Comparison of ENCODE assay signal across 3 worm cellular contexts in the genomic region with DNA sequence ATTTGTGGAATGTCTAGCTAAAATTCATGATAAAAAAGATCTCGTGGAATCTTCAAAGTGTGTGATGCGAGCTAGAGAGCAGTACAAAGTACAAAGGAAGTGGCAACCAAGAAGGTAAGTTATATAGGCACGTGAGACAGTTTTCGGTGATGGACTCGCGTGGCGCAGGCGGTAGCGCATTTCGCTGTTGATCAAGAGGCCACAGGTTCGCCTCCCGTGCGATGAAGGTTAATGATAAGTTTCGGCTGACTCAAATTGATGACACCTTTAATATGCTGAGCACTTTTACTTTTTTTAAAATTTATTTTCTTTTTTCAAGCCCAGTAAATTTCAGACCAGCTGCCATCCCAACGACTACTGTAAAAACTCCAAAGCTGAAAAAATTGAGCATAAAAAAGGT.
TF ChIP-seq lines count a peak whose summit lies in the region.

No protein-coding gene starts in this region.

TF ChIP-seq in whole organism, L1 larva, 84 proteins besides CTCF, POLR2A, EP300 and RAD21 (continued from another document):
- TF ChIP-seq mep-1 (tag; optimal IDR thresholded peaks at IDR 0.05; lab: Kevin White, UChicago) (no peak), ceh-82 (tag; optimal IDR thresholded peaks at IDR 0.05; lab: Kevin White, UChicago) (no peak), hlh-4 (tag; optimal IDR thresholded peaks at IDR 0.05; lab: Kevin White, UChicago) (no peak), rnt-1 (tag; optimal IDR thresholded peaks at IDR 0.05; lab: Kevin White, UChicago) (peak; percentile 12), ces-1 (GFP tag; optimal IDR thresholded peaks at IDR 0.05; lab: Kevin White, UChicago) (no peak), nhr-71 (tag; optimal IDR thresholded peaks at IDR 0.05; lab: Kevin White, UChicago) (peak; percentile 45), lin-13 (GFP tag; optimal IDR thresholded peaks at IDR 0.05; lab: Kevin White, UChicago) (no peak), nhr-47 (tag; optimal IDR thresholded peaks at IDR 0.05; lab: Kevin White, UChicago) (no peak), ceh-88 (GFP tag; IDR thresholded peaks at IDR 0.05; lab: Robert Waterston, UW) (no peak), skn-1 (tag; optimal IDR thresholded peaks at IDR 0.05; lab: Kevin White, UChicago) (no peak), unc-62 (GFP tag; optimal IDR thresholded peaks at IDR 0.05; lab: Kevin White, UChicago) (no peak), nhr-20 (tag; optimal IDR thresholded peaks at IDR 0.05; lab: Kevin White, UChicago) (peak; percentile 28), nhr-90 (tag; optimal IDR thresholded peaks at IDR 0.05; lab: Kevin White, UChicago; ENCODE audit: poor library complexity) (peak; percentile 61), C16A3.4 (tag; optimal IDR thresholded peaks at IDR 0.05; lab: Kevin White, UChicago) (peak; percentile 0), efl-1 (optimal IDR thresholded peaks at IDR 0.05; lab: Kevin White, UChicago) (peak in 1 of 2 experiments; percentile 14), efl-1 (GFP tag; optimal IDR thresholded peaks at IDR 0.05 in 1 of 2; lab: Kevin White, UChicago) (peak in 1 of 2 experiments; percentile 92), ceh-8 (GFP tag; optimal IDR thresholded peaks at IDR 0.05; lab: Kevin White, UChicago) (no peak), nhr-11 (tag; optimal IDR thresholded peaks at IDR 0.05; lab: Kevin White, UChicago) (no peak), lin-15B (tag; optimal IDR thresholded peaks at IDR 0.05; lab: Kevin White, UChicago) (no peak)

TF ChIP-seq in whole organism, L4 larva, 104 proteins besides CTCF, POLR2A, EP300 and RAD21 (continued from another document and continues in another):
- TF ChIP-seq spr-3 (GFP tag; optimal IDR thresholded peaks at IDR 0.05; lab: Kevin White, UChicago), result peak; percentile 63
- no peak for TF ChIP-seq fkh-10 (GFP tag; optimal IDR thresholded peaks at IDR 0.05; lab: Kevin White, UChicago)
- TF ChIP-seq rbr-2 (tag; optimal IDR thresholded peaks at IDR 0.05; lab: Kevin White, UChicago), result peak; percentile 4
- no peak for TF ChIP-seq ceh-82 (tag; optimal IDR thresholded peaks at IDR 0.05; lab: Kevin White, UChicago)
- no peak for TF ChIP-seq snpc-4 (tag; optimal IDR thresholded peaks at IDR 0.05; lab: Kevin White, UChicago)
- peak; percentile 79 for TF ChIP-seq lin-1 (GFP tag; IDR thresholded peaks at IDR 0.05; lab: Robert Waterston, UW)
- TF ChIP-seq F26F4.8 (GFP tag; conservative IDR thresholded peaks at IDR 0.05; lab: Robert Waterston, UW), result peak; percentile 82
- TF ChIP-seq zip-11 (GFP tag; IDR thresholded peaks at IDR 0.05; lab: Robert Waterston, UW), result no peak
- peak; percentile 43 for TF ChIP-seq mxl-3 (GFP tag; optimal IDR thresholded peaks at IDR 0.05; lab: Kevin White, UChicago)
- TF ChIP-seq madf-9 (GFP tag; conservative IDR thresholded peaks at IDR 0.05; lab: Robert Waterston, UW), result peak; percentile 66; the same call in 1 of the 2 replicates
- no peak for TF ChIP-seq aly-2 (tag; optimal IDR thresholded peaks at IDR 0.05; lab: Kevin White, UChicago)
- TF ChIP-seq ceh-28 (tag; optimal IDR thresholded peaks at IDR 0.05; lab: Kevin White, UChicago), result no peak
- TF ChIP-seq mes-2 (tag; optimal IDR thresholded peaks at IDR 0.05; lab: Kevin White, UChicago; ENCODE audit: poor library complexity, severe bottlenecking), result peak; percentile 78
- TF ChIP-seq nhr-111 (GFP tag; optimal IDR thresholded peaks at IDR 0.05; lab: Kevin White, UChicago), result peak; percentile 2
- no peak for TF ChIP-seq Y75B8A.6 (GFP tag; IDR thresholded peaks at IDR 0.05; lab: Robert Waterston, UW)
- no peak for TF ChIP-seq mep-1 (tag; optimal IDR thresholded peaks at IDR 0.05; lab: Kevin White, UChicago)
- peak; percentile 86 for TF ChIP-seq D1046.2 (GFP tag; IDR thresholded peaks at IDR 0.05; lab: Robert Waterston, UW)
- peak; percentile 48 for TF ChIP-seq nhr-48 (tag; optimal IDR thresholded peaks at IDR 0.05; lab: Kevin White, UChicago)
- no peak for TF ChIP-seq sdz-12 (GFP tag; optimal IDR thresholded peaks at IDR 0.05; lab: Kevin White, UChicago)
- peak; percentile 81 for TF ChIP-seq nhr-42 (GFP tag; IDR thresholded peaks at IDR 0.05; lab: Robert Waterston, UW)
- TF ChIP-seq F44E2.7 (GFP tag; IDR thresholded peaks at IDR 0.05; lab: Robert Waterston, UW), result peak; percentile 66; the same call in 1 of the 2 replicates
- TF ChIP-seq lsy-2 (tag; optimal IDR thresholded peaks at IDR 0.05; lab: Kevin White, UChicago), result peak in 1 of 2 experiments; percentile 15
- peak in 1 of 2 experiments; percentile 96 for TF ChIP-seq unc-62 (GFP tag; optimal IDR thresholded peaks at IDR 0.05 in 1 of 2; lab: Kevin White, UChicago)
- no peak for TF ChIP-seq unc-62 (tag; optimal IDR thresholded peaks at IDR 0.05; lab: Kevin White, UChicago)
- TF ChIP-seq nhr-11 (tag; optimal IDR thresholded peaks at IDR 0.05; lab: Kevin White, UChicago), result no peak
- 0 out of 2 replicates have a peak, but pooled peaks have one; percentile 17 for TF ChIP-seq ZK337.2 (GFP tag; IDR thresholded peaks at IDR 0.05; lab: Robert Waterston, UW)
- peak; percentile 71; the same call in 1 of the 2 replicates for TF ChIP-seq zfp-3 (GFP tag; conservative IDR thresholded peaks at IDR 0.05; lab: Robert Waterston, UW)
- no peak for TF ChIP-seq F49E8.2 (tag; optimal IDR thresholded peaks at IDR 0.05; lab: Kevin White, UChicago; ENCODE audit: borderline replicate concordance)
- TF ChIP-seq nhr-237 (tag; optimal IDR thresholded peaks at IDR 0.05; lab: Kevin White, UChicago), result no peak
- TF ChIP-seq ceh-32 (tag; optimal IDR thresholded peaks at IDR 0.05; lab: Kevin White, UChicago; ENCODE audit: poor library complexity), result no peak
- no peak for TF ChIP-seq fos-1 (tag; optimal IDR thresholded peaks at IDR 0.05; lab: Kevin White, UChicago)
- TF ChIP-seq dpl-1 (GFP tag; optimal IDR thresholded peaks at IDR 0.05; lab: Kevin White, UChicago), result no peak
- peak; percentile 64 for TF ChIP-seq ceh-20 (GFP tag; IDR thresholded peaks at IDR 0.05; lab: Robert Waterston, UW)
- no peak for TF ChIP-seq ama-1 (optimal IDR thresholded peaks at IDR 0.05; lab: Kevin White, UChicago)
- TF ChIP-seq tra-1 (GFP tag; IDR thresholded peaks at IDR 0.05; lab: Robert Waterston, UW), result peak; percentile 85
- no peak for TF ChIP-seq nhr-76 (tag; optimal IDR thresholded peaks at IDR 0.05; lab: Kevin White, UChicago)
- TF ChIP-seq mdl-1 (tag; optimal IDR thresholded peaks at IDR 0.05; lab: Kevin White, UChicago), result no peak
- TF ChIP-seq daf-19 (GFP tag; conservative IDR thresholded peaks at IDR 0.05; lab: Robert Waterston, UW), result peak; percentile 76; the same call in 1 of the 2 replicates
- TF ChIP-seq lin-39 (tag; optimal IDR thresholded peaks at IDR 0.05; lab: Kevin White, UChicago), result no peak
- TF ChIP-seq spr-1 (tag; optimal IDR thresholded peaks at IDR 0.05; lab: Kevin White, UChicago), result peak; percentile 14
- no peak for TF ChIP-seq R02D3.7 (tag; optimal IDR thresholded peaks at IDR 0.05; lab: Kevin White, UChicago)
- TF ChIP-seq T20F7.1 (GFP tag; optimal IDR thresholded peaks at IDR 0.05; lab: Kevin White, UChicago), result no peak
- TF ChIP-seq daf-16 (GFP tag; optimal IDR thresholded peaks at IDR 0.05; lab: Kevin White, UChicago), result peak in 1 of 2 experiments; percentile 88
- peak; percentile 67 for TF ChIP-seq daf-16 (tag; optimal IDR thresholded peaks at IDR 0.05; lab: Kevin White, UChicago)
- TF ChIP-seq lir-3 (tag; optimal IDR thresholded peaks at IDR 0.05; lab: Kevin White, UChicago), result peak; percentile 42
- TF ChIP-seq nhr-10 (tag; optimal IDR thresholded peaks at IDR 0.05; lab: Kevin White, UChicago), result no peak
- no peak for TF ChIP-seq ztf-7 (tag; optimal IDR thresholded peaks at IDR 0.05; lab: Kevin White, UChicago)
- TF ChIP-seq unc-130 (GFP tag; optimal IDR thresholded peaks at IDR 0.05; lab: Kevin White, UChicago), result peak; percentile 39
- TF ChIP-seq mxl-2 (GFP tag; conservative IDR thresholded peaks at IDR 0.05; lab: Robert Waterston, UW), result no peak
- TF ChIP-seq hlh-30 (tag; optimal IDR thresholded peaks at IDR 0.05; lab: Kevin White, UChicago; ENCODE audit: insufficient read depth), result peak; percentile 48
- no peak for TF ChIP-seq ZK546.5 (tag; optimal IDR thresholded peaks at IDR 0.05; lab: Kevin White, UChicago)
- peak; percentile 85 for TF ChIP-seq vab-7 (GFP tag; IDR thresholded peaks at IDR 0.05; lab: Robert Waterston, UW)
- TF ChIP-seq nhr-6 (tag; optimal IDR thresholded peaks at IDR 0.05; lab: Kevin White, UChicago), result no peak
- TF ChIP-seq ctbp-1 (GFP tag; IDR thresholded peaks at IDR 0.05; lab: Robert Waterston, UW), result peak; percentile 73

TF ChIP-seq in whole organism, young adult, 124 proteins besides CTCF, POLR2A, EP300 and RAD21 (continued from another document and continues in another):
- TF ChIP-seq cebp-1 (GFP tag; IDR thresholded peaks at IDR 0.05; lab: Robert Waterston, UW) (no peak), cebp-1 (tag; optimal IDR thresholded peaks at IDR 0.05; lab: Kevin White, UChicago) (no peak), C06A6.2 (GFP tag; conservative IDR thresholded peaks at IDR 0.05; lab: Robert Waterston, UW) (no peak), K12H6.12 (tag; optimal IDR thresholded peaks at IDR 0.05; lab: Kevin White, UChicago) (no peak), nhr-120 (GFP tag; IDR thresholded peaks at IDR 0.05; lab: Robert Waterston, UW) (0 out of 2 replicates have a peak, but pooled peaks have one; percentile 68), nfyb-1 (GFP tag; IDR thresholded peaks at IDR 0.05; lab: Robert Waterston, UW) (peak; percentile 89), sea-2 (GFP tag; IDR thresholded peaks at IDR 0.05; lab: Robert Waterston, UW) (no peak), T26A5.8 (tag; optimal IDR thresholded peaks at IDR 0.05; lab: Kevin White, UChicago) (no peak), snpc-1.1 (tag; optimal IDR thresholded peaks at IDR 0.05; lab: Kevin White, UChicago; ENCODE audit: insufficient read depth) (peak; percentile 59), rcor-1 (GFP tag; IDR thresholded peaks at IDR 0.05; lab: Robert Waterston, UW) (peak; percentile 62), aptf-3 (GFP tag; IDR thresholded peaks at IDR 0.05; lab: Robert Waterston, UW) (peak; percentile 66; the same call in 1 of the 2 replicates), T07F8.4 (tag; optimal IDR thresholded peaks at IDR 0.05; lab: Kevin White, UChicago) (peak; percentile 67), snpc-1.3 (tag; optimal IDR thresholded peaks at IDR 0.05; lab: Kevin White, UChicago; ENCODE audit: insufficient read depth) (peak; percentile 55), pbrm-1 (GFP tag; IDR thresholded peaks at IDR 0.05; lab: Robert Waterston, UW) (peak; percentile 46; the same call in 1 of the 2 replicates), zim-3 (tag; optimal IDR thresholded peaks at IDR 0.05; lab: Kevin White, UChicago) (peak; percentile 69), lin-40 (tag; optimal IDR thresholded peaks at IDR 0.05; lab: Kevin White, UChicago) (peak; percentile 12), F49E8.2 (tag; optimal IDR thresholded peaks at IDR 0.05; lab: Kevin White, UChicago; ENCODE audit: insufficient read depth) (peak; percentile 19), nhr-90 (tag; optimal IDR thresholded peaks at IDR 0.05; lab: Kevin White, UChicago) (peak; percentile 95), Y53F4B.3 (GFP tag; IDR thresholded peaks at IDR 0.05; lab: Robert Waterston, UW) (no peak), attf-3 (GFP tag; conservative IDR thresholded peaks at IDR 0.05; lab: Robert Waterston, UW) (no peak), Y95B8A.8 (GFP tag; IDR thresholded peaks at IDR 0.05; lab: Robert Waterston, UW) (0 out of 2 replicates have a peak, but pooled peaks have one; percentile 16), F22D6.2 (tag; optimal IDR thresholded peaks at IDR 0.05; lab: Kevin White, UChicago) (no peak), Y56A3A.18 (GFP tag; IDR thresholded peaks at IDR 0.05; lab: Robert Waterston, UW) (0 out of 2 replicates have a peak, but pooled peaks have one; percentile 41), ceh-100 (GFP tag; IDR thresholded peaks at IDR 0.05; lab: Robert Waterston, UW) (no peak), ama-1 (optimal IDR thresholded peaks at IDR 0.05; lab: Kevin White, UChicago) (no peak), ama-1 (GFP tag; optimal IDR thresholded peaks at IDR 0.05; lab: Kevin White, UChicago) (peak in 1 of 2 experiments; percentile 34), ztf-18 (tag; optimal IDR thresholded peaks at IDR 0.05; lab: Kevin White, UChicago) (peak; percentile 70), madf-3 (GFP tag; IDR thresholded peaks at IDR 0.05; lab: Robert Waterston, UW) (no peak), sdz-38 (tag; optimal IDR thresholded peaks at IDR 0.05; lab: Kevin White, UChicago) (no peak), attf-5 (GFP tag; optimal IDR thresholded peaks at IDR 0.05; lab: Kevin White, UChicago) (peak; percentile 49), ztf-26 (tag; optimal IDR thresholded peaks at IDR 0.05; lab: Kevin White, UChicago) (peak; percentile 54), madf-10 (tag; optimal IDR thresholded peaks at IDR 0.05; lab: Kevin White, UChicago) (peak; percentile 41), hmg-20 (GFP tag; IDR thresholded peaks at IDR 0.05; lab: Robert Waterston, UW) (0 out of 2 replicates have a peak, but pooled peaks have one; percentile 25), nhr-27 (tag; optimal IDR thresholded peaks at IDR 0.05; lab: Kevin White, UChicago) (no peak), egl-18 (GFP tag; IDR thresholded peaks at IDR 0.05; lab: Robert Waterston, UW) (0 out of 2 replicates have a peak, but pooled peaks have one; percentile 20), somi-1 (GFP tag; optimal IDR thresholded peaks at IDR 0.05; lab: Kevin White, UChicago) (peak; percentile 15), unc-62 (GFP tag; optimal IDR thresholded peaks at IDR 0.05; lab: Kevin White, UChicago) (no peak), gei-17 (GFP tag; optimal IDR thresholded peaks at IDR 0.05; lab: Kevin White, UChicago) (no peak), nhr-179 (tag; optimal IDR thresholded peaks at IDR 0.05; lab: Kevin White, UChicago) (peak; percentile 3), K11D2.4 (GFP tag; IDR thresholded peaks at IDR 0.05; lab: Robert Waterston, UW) (0 out of 2 replicates have a peak, but pooled peaks have one; percentile 50), efl-1 (GFP tag; optimal IDR thresholded peaks at IDR 0.05; lab: Kevin White, UChicago) (no peak), chd-7 (tag; optimal IDR thresholded peaks at IDR 0.05; lab: Kevin White, UChicago) (peak; percentile 53), ekl-4 (GFP tag; IDR thresholded peaks at IDR 0.05; lab: Robert Waterston, UW) (peak; percentile 69; the same call in 1 of the 2 replicates), C17E4.6 (GFP tag; IDR thresholded peaks at IDR 0.05; lab: Robert Waterston, UW) (0 out of 2 replicates have a peak, but pooled peaks have one; percentile 15), ZK185.1 (tag; optimal IDR thresholded peaks at IDR 0.05; lab: Kevin White, UChicago; ENCODE audit: poor library complexity, severe bottlenecking) (peak; percentile 66), dpff-1 (tag; optimal IDR thresholded peaks at IDR 0.05; lab: Kevin White, UChicago) (no peak), F55B11.4 (tag; optimal IDR thresholded peaks at IDR 0.05; lab: Kevin White, UChicago; ENCODE audit: borderline replicate concordance, insufficient read depth) (no peak), F23B12.7 (tag; optimal IDR thresholded peaks at IDR 0.05; lab: Kevin White, UChicago; ENCODE audit: insufficient read depth) (peak; percentile 44), madf-8 (GFP tag; conservative IDR thresholded peaks at IDR 0.05; lab: Robert Waterston, UW) (no peak; the same call in 1 of the 2 replicates), F57A8.1 (GFP tag; optimal IDR thresholded peaks at IDR 0.05; lab: Kevin White, UChicago) (peak; percentile 72), fkh-3 (tag; optimal IDR thresholded peaks at IDR 0.05; lab: Kevin White, UChicago) (peak; percentile 4), ztf-25 (GFP tag; IDR thresholded peaks at IDR 0.05; lab: Robert Waterston, UW) (peak; percentile 87; the same call in 1 of the 2 replicates), mel-28 (tag; optimal IDR thresholded peaks at IDR 0.05; lab: Kevin White, UChicago; ENCODE audit: borderline replicate concordance) (no peak), F52B5.7 (tag; optimal IDR thresholded peaks at IDR 0.05; lab: Kevin White, UChicago) (peak; percentile 74), hlh-12 (tag; optimal IDR thresholded peaks at IDR 0.05; lab: Kevin White, UChicago) (peak; percentile 73), rec-8 (tag; optimal IDR thresholded peaks at IDR 0.05; lab: Kevin White, UChicago) (peak; percentile 77 to 87), lir-1 (GFP tag; conservative IDR thresholded peaks at IDR 0.05; lab: Robert Waterston, UW) (0 out of 2 replicates have a peak, but pooled peaks have one; percentile 48), hlh-26 (GFP tag; conservative IDR thresholded peaks at IDR 0.05; lab: Robert Waterston, UW) (0 out of 2 replicates have a peak, but pooled peaks have one; percentile 28)
